Worm (Caenorhabditis elegans) whole organism, mixed stage, embryonic: Measurements from ENCODE around the gene F22E5.1.

Experiments
- M03D4.4 ChIP-seq: sonication (generic microtip); optimal IDR thresholded peaks from 2 replicates; lab custom pipeline; 2017; ENCODE audit warnings: mild to moderate bottlenecking, missing genetic modification characterization, missing compliant biosample characterization
- bed-3 ChIP-seq: fragments of 200-800 bp; sonication (Bioruptor generic); optimal IDR thresholded peaks from 3 replicates; lab custom pipeline; 2018; ENCODE audit warnings: mild to moderate bottlenecking, missing genetic modification characterization, moderate library complexity, missing compliant biosample characterization
- blmp-1 ChIP-seq: fragments of 150-350 bp; optimal IDR thresholded peaks from 2 replicates; lab custom pipeline; 2014; ENCODE audit warnings: missing biosample characterization, missing genetic modification characterization
- ceh-39 ChIP-seq: fragments of 150-350 bp; optimal IDR thresholded peaks from 2 replicates; lab custom pipeline; 2014; ENCODE audit warnings: missing biosample characterization, missing genetic modification characterization
- ceh-43 ChIP-seq: fragments of 200-800 bp; sonication (Bioruptor generic); optimal IDR thresholded peaks from 2 replicates; lab custom pipeline; 2018; ENCODE audit warnings: mild to moderate bottlenecking, missing genetic modification characterization, moderate library complexity, missing compliant biosample characterization
- ceh-83 ChIP-seq: fragments of 200-800 bp; sonication (Bioruptor generic); optimal IDR thresholded peaks from 2 replicates; lab custom pipeline; 2018; ENCODE audit warnings: mild to moderate bottlenecking, missing genetic modification characterization, missing compliant biosample characterization
- ces-1 ChIP-seq: fragments of 150-350 bp; optimal IDR thresholded peaks from 2 replicates; lab custom pipeline; 2014; ENCODE audit warnings: missing biosample characterization, missing genetic modification reagents, missing genetic modification characterization
- drap-1 ChIP-seq: fragments of 200-800 bp; sonication (Bioruptor generic); optimal IDR thresholded peaks from 3 replicates; lab custom pipeline; 2018; ENCODE audit warnings: mild to moderate bottlenecking, missing genetic modification characterization, missing compliant biosample characterization
- elt-1 ChIP-seq: sonication (generic microtip); optimal IDR thresholded peaks from 2 replicates; lab custom pipeline; 2017; ENCODE audit warnings: missing genetic modification characterization, mild to moderate bottlenecking, missing compliant biosample characterization, antibody characterized with exemption, moderate library complexity, borderline replicate concordance; ENCODE audit not compliant: insufficient read depth
- elt-3 ChIP-seq: fragments of 150-350 bp; optimal IDR thresholded peaks from 2 replicates; lab custom pipeline; 2014; ENCODE audit warnings: missing biosample characterization, missing genetic modification characterization
- flh-1 ChIP-seq: fragments of 200-800 bp; sonication (Bioruptor generic); optimal IDR thresholded peaks from 2 replicates; lab custom pipeline; 2018; ENCODE audit warnings: mild to moderate bottlenecking, missing genetic modification characterization, moderate library complexity, missing compliant biosample characterization
- ham-2 ChIP-seq: fragments of 200-800 bp; sonication (Bioruptor generic); optimal IDR thresholded peaks from 2 replicates; lab custom pipeline; 2018; ENCODE audit warnings: mild to moderate bottlenecking, missing genetic modification characterization, missing compliant biosample characterization
- hlh-1 ChIP-seq: fragments of 150-350 bp; optimal IDR thresholded peaks from 2 replicates; lab custom pipeline; 2014; ENCODE audit warnings: missing biosample characterization, missing genetic modification reagents, missing genetic modification characterization
- lin-13 ChIP-seq: fragments of 150-350 bp; optimal IDR thresholded peaks from 2 replicates; lab custom pipeline; 2014; ENCODE audit warnings: missing biosample characterization, missing genetic modification characterization
- lin-32 ChIP-seq: fragments of 200-800 bp; sonication (Bioruptor generic); optimal IDR thresholded peaks from 2 replicates; lab custom pipeline; 2018; ENCODE audit warnings: mild to moderate bottlenecking, missing genetic modification characterization, missing compliant biosample characterization
- mab-5 ChIP-seq: fragments of 150-350 bp; optimal IDR thresholded peaks from 2 replicates; lab custom pipeline; 2014; ENCODE audit warnings: missing biosample characterization, missing genetic modification characterization
- mep-1 ChIP-seq: fragments of 150-350 bp; optimal IDR thresholded peaks from 2 replicates; lab custom pipeline; 2017; ENCODE audit warnings: missing biosample characterization, missing genetic modification reagents, missing genetic modification characterization, inconsistent platforms
- mls-2 ChIP-seq: sonication (generic microtip); optimal IDR thresholded peaks from 2 replicates; lab custom pipeline; 2016; ENCODE audit warnings: mild to moderate bottlenecking, missing genetic modification characterization, moderate library complexity, missing compliant biosample characterization
- nhr-12 ChIP-seq: fragments of 150-350 bp; optimal IDR thresholded peaks from 2 replicates; lab custom pipeline; 2014; ENCODE audit warnings: missing biosample characterization, missing genetic modification characterization
- nhr-2 ChIP-seq: fragments of 150-350 bp; optimal IDR thresholded peaks from 2 replicates; lab custom pipeline; 2014; ENCODE audit warnings: missing biosample characterization, missing genetic modification characterization
- nhr-237 ChIP-seq: fragments of 150-350 bp; optimal IDR thresholded peaks from 2 replicates; lab custom pipeline; 2014; ENCODE audit warnings: missing biosample characterization, missing genetic modification characterization
- nhr-28 ChIP-seq: fragments of 150-350 bp; optimal IDR thresholded peaks from 2 replicates; lab custom pipeline; 2014; ENCODE audit warnings: missing biosample characterization, missing genetic modification characterization
- nhr-76 ChIP-seq: sonication (generic microtip); optimal IDR thresholded peaks from 2 replicates; lab custom pipeline; 2017; ENCODE audit warnings: missing biosample characterization, missing genetic modification characterization
- snpc-4 ChIP-seq: fragments of 150-350 bp; optimal IDR thresholded peaks from 2 replicates; lab custom pipeline; 2014; ENCODE audit warnings: missing biosample characterization, missing genetic modification characterization
- sptf-1 ChIP-seq: sonication (generic microtip); optimal IDR thresholded peaks from 2 replicates; lab custom pipeline; 2017; ENCODE audit warnings: mild to moderate bottlenecking, missing genetic modification characterization, moderate library complexity, missing compliant biosample characterization
- tbx-8 ChIP-seq: fragments of 200-800 bp; sonication (Bioruptor generic); optimal IDR thresholded peaks from 2 replicates; lab custom pipeline; 2018; ENCODE audit warnings: mild to moderate bottlenecking, missing genetic modification characterization, moderate library complexity, missing compliant biosample characterization
- unc-62 ChIP-seq: fragments of 150-350 bp; optimal IDR thresholded peaks from 2 replicates; lab custom pipeline; 2014; ENCODE audit warnings: missing biosample characterization, missing genetic modification reagents, missing genetic modification characterization
- zip-8 ChIP-seq: fragments of 150-350 bp; optimal IDR thresholded peaks from 2 replicates; lab custom pipeline; 2014; ENCODE audit warnings: missing biosample characterization, missing genetic modification characterization
- ztf-11 ChIP-seq: fragments of 150-350 bp; optimal IDR thresholded peaks from 2 replicates; lab custom pipeline; 2014; ENCODE audit warnings: missing biosample characterization, missing genetic modification characterization

Gene F22E5.1

DNA sequence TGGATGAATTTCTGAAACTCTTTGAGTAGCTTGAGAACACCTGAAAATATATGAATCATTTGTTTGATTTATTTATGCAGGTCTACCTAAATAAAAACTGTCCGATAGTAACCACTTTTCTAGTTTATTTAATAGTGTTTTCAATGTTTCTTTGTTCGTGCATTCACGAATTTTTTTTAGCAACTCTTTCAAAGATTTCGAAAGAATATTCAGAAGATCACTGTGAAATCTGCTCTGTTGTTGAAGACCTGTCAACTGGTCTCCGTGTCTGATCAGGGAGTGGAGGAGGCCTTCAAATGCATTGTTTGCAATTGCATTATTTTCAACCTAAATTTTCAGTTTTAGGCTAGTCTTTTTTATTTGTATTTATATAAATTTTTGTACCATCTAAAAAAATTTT, 36.4 kb downstream of the F22E5.1 start, which contains the start of gene T05A8.1:
Gene T05A8.1, minus strand, starts transcription at position 101 of the 400 bp plus-strand sequence.
- TF ChIP-seq lin-13 (no peak), blmp-1 (tag; lab: Kevin White, UChicago) (no peak), nhr-76 (tag; lab: Kevin White, UChicago) (no peak), nhr-237 (no peak), sptf-1 (tag; lab: Kevin White, UChicago) (no peak), zip-8 (tag; lab: Kevin White, UChicago) (no peak)

DNA sequence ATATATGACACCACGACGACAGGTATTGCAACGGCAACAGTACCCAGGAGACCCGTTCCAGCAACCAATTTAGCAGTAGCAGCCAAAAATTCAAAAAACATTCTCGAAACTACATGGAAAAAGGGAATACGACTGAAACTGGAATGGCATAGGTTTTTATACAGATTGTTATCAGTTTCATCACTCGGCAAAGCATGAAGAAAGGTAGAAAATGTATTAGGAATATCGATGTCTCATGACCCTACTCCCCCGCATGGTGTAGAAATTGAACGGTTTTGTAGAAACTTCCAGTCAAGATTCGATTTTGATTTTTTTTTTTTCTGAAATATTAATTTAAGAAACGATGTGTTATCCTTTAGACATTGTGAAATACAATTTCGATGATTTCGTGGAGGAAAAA, 37.3 kb downstream of the F22E5.1 start, which contains the start of gene T05A8.2:
Gene T05A8.2, minus strand, starts transcription at position 101 of the 400 bp plus-strand sequence.
- TF ChIP-seq ham-2 (GFP tag; lab: Kevin White, UChicago), result no peak
- no peak for TF ChIP-seq M03D4.4
- TF ChIP-seq ceh-43 (GFP tag; lab: Kevin White, UChicago), result no peak
- no peak for TF ChIP-seq lin-32 (GFP tag; lab: Kevin White, UChicago)
- TF ChIP-seq elt-1 (tag; lab: Kevin White, UChicago), result no peak
- no peak for TF ChIP-seq mab-5 (tag; lab: Kevin White, UChicago)
- no peak for TF ChIP-seq hlh-1
- no peak for TF ChIP-seq mep-1
- TF ChIP-seq unc-62, result no peak
- no peak for TF ChIP-seq nhr-2 (tag; lab: Kevin White, UChicago)
- TF ChIP-seq mls-2 (tag; lab: Kevin White, UChicago), result no peak
- TF ChIP-seq nhr-28 (tag; lab: Kevin White, UChicago), result no peak
- no peak for TF ChIP-seq lin-13

DNA sequence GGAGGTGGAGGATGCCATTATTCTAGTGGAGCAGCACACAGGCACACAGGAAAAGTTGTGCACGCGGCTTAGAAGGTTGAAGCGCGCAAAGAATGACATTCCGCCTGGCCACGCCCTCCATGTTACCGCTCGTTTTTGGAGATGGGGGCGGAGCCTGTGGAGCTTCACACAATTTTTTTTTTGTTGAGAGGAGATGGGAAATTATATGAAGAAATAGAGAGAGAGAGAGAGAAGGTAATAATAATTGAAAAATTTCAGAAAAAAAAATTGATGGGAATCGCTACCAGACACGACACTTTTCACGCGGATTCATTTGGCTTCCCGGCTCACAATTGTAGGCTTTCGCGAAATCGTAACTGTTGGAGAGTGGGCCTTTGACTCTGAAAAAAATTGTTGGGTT, 43.8 kb downstream of the F22E5.1 start, which contains the start of gene T05A8.3:
Gene T05A8.3, minus strand, starts transcription at position 101 of the 400 bp plus-strand sequence.
- TF ChIP-seq hlh-1, result no peak
- no peak for TF ChIP-seq ceh-83 (GFP tag; lab: Kevin White, UChicago)
- no peak for TF ChIP-seq ham-2 (GFP tag; lab: Kevin White, UChicago)
- no peak for TF ChIP-seq bed-3 (GFP tag; lab: Kevin White, UChicago)
- TF ChIP-seq tbx-8, result no peak
- no peak for TF ChIP-seq ces-1
- TF ChIP-seq flh-1 (GFP tag; lab: Kevin White, UChicago), result no peak
- TF ChIP-seq M03D4.4, result no peak
- no peak for TF ChIP-seq ceh-43 (GFP tag; lab: Kevin White, UChicago)
- no peak for TF ChIP-seq mep-1
- no peak for TF ChIP-seq elt-3
- no peak for TF ChIP-seq ceh-39 (tag; lab: Kevin White, UChicago)
- no peak for TF ChIP-seq nhr-237
- TF ChIP-seq nhr-2 (tag; lab: Kevin White, UChicago), result no peak

DNA sequence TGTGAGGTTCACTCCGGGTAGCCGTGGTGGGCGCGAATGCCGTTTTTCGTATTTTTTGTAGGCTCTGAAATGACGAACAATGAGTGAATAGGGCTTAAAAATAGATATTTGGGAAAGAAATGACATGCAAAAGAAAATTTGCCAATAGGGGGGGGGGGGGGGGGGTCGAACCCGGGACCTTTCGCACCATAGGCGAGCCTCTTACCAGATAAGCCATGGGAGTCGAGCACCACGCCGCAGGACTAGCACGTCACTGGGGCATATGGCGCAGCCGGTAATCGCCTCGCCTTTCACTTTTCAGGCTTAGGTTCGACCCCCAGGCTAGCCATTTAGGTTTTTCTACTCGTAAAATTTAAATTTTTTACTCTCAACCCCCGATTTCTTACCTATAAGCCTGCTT, 45.6 kb downstream of the F22E5.1 start:
- no peak for TF ChIP-seq unc-62
- no peak for TF ChIP-seq snpc-4 (tag; lab: Kevin White, UChicago)
- no peak for TF ChIP-seq nhr-12
- no peak for TF ChIP-seq elt-1 (tag; lab: Kevin White, UChicago)
- no peak for TF ChIP-seq ceh-83 (GFP tag; lab: Kevin White, UChicago)
- TF ChIP-seq, all 35 proteins: peak for 0

DNA sequence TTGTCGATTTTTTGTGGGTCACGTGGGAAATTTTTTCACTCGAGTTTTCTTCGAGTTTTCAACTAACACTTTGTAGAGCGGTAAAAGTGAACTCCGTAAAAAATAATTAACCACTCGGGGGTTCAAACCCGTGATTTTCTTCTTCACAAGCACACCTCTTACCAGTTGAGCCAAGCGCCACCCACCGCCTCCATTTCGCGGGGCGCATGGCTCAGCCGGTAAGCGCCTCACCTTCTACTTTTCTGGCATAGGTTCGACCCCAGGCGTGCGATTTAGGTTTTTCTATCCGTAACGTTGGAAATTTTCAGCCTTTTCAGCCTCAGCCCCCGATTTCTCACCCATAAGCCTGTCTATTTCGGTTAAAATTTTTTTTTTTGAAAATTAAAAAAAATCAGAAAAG, 48.4 kb downstream of the F22E5.1 start:
- no peak for TF ChIP-seq elt-1 (tag; lab: Kevin White, UChicago)

DNA sequence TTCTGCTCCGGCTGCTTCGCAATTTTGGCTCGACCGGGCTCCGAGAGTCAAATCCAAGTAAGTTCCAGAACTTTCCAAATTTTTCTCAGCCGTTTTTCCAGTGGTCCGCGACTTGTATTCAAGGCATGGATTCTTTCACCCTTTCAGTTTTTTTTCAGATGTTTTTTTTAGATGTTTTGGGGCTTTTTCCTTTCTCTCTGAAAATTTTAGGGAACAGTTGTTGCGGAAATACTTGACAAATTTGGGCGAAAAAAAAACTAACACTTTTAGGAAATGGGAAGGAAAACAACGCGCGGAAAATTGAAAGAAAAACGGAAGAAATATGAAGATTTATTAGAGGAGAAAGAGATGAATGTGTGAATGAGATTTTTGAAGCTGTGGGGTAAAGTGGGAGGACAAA, 52.0 kb downstream of the F22E5.1 start, which contains the start of the genes T05A8.11 and nep-2:
Gene T05A8.11, minus strand, starts transcription at position 101 of the 400 bp plus-strand sequence.
Gene nep-2, minus strand, starts transcription at position 192 of the 400 bp plus-strand sequence.
- TF ChIP-seq ces-1 (no peak), drap-1 (GFP tag; lab: Kevin White, UChicago) (no peak), bed-3 (GFP tag; lab: Kevin White, UChicago) (no peak), snpc-4 (tag; lab: Kevin White, UChicago) (no peak), ceh-43 (GFP tag; lab: Kevin White, UChicago) (no peak), M03D4.4 (no peak), mab-5 (tag; lab: Kevin White, UChicago) (no peak), ztf-11 (tag; lab: Kevin White, UChicago) (no peak), flh-1 (GFP tag; lab: Kevin White, UChicago) (no peak), lin-32 (GFP tag; lab: Kevin White, UChicago) (no peak)
